Fruit fly (Drosophila melanogaster): ENCODE results near the gene CG17376.

CG17376 gene

DNA sequence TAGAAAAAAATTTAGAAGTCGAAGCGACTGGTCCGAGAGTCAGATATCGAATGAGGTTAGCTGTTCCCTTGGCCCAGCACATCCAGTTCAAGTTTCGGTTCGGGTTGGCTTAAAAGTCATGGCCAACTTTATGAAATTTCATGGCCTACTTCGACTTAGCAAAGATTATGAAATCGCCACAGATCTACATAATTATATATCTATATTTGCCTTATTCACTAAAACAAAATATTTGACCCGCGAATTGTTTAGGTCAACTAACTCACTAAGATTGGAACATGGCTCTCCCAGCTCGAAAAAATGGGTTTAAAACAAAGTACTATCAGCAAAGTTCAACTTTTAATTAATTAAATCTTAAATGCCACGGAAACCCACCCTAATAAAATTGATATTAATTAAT is at the start of gene CG17376:
Gene CG17376, minus strand, starts transcription at position 101 of the 400 bp plus-strand sequence.
- no peak for TF ChIP-seq noc (tag; optimal IDR thresholded peaks at IDR 0.05)

DNA sequence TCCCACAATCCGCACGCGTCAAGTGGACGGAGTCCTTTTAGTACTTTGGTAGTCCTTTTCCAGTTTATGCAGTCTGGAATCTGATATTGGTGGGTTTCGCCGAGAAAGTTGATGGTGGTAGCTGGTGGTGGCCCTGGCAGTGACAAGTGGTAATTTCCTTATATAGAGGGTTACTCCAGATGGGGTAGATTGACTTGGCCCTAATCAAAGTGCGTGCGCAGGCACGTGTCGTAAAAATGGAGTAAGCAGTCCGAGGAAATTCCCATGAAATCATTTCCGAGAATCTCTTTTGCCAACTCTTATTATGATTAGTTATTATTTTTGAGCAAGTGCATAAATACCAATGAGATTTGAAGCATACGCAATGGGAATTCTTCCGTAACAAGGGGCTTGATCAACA is 42.7 kb upstream of the CG17376 start:
- no peak for TF ChIP-seq noc (tag; optimal IDR thresholded peaks at IDR 0.05)

DNA sequence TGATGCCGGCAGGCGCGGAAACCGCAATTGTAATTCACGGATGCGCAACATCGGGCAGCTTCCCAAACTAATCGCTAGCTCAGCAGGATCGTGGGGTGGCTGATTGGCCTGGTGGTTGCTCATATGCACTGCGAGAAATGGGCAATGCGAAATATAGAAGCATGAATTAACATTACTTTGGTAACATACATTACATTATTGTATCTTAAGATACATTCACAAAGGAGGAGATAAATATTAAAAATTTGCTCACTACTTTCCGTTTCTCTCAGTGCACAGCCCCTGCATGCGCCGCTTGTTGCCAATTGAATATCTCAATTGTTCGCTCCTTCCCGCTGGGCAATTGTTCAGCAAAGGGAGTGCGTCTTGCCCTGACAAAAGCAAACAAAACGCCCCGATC is 40.7 kb upstream of the CG17376 start:
- no peak for TF ChIP-seq noc (tag; optimal IDR thresholded peaks at IDR 0.05)

DNA sequence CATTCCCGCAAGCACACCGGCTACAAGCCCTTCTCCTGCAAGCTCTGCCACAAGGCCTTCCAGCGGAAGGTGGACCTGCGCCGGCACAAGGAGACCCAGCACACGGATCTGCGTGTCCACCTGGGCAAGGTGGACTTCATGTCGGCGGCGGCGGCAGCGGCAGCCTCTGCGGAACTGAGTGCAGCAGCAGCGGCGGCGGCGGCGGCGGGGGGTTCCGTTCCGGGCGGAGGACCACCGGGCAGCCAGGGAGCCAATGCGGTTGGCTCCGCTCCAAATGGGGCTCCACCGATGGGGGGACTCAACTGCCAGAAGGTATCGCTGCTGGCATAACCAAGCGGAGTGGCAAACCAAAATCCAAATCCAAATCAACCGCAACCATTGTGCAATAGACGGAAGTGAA is 37.1 kb upstream of the CG17376 start:
- TF ChIP-seq noc (tag; optimal IDR thresholded peaks at IDR 0.05) = no peak

DNA sequence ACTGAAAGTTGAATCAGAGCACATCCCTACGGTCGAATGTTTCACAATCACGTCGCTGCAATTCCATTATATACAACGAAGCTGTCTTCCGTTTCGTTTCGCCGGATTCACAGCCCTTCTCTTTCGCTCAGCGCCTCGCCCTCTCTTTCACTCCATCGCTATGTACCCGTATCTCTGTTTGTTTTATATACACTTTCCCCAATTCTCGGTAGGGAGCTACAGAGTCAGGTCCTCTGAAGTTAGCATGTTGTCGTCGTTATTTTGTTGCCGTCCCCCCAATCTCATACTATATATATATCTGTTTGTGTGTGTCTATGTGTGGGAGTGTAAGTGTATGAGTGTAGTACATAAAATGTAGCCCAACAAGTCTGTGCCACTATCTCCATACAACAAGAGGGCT is 35.4 kb upstream of the CG17376 start:
- TF ChIP-seq noc (tag; optimal IDR thresholded peaks at IDR 0.05) = no peak

DNA sequence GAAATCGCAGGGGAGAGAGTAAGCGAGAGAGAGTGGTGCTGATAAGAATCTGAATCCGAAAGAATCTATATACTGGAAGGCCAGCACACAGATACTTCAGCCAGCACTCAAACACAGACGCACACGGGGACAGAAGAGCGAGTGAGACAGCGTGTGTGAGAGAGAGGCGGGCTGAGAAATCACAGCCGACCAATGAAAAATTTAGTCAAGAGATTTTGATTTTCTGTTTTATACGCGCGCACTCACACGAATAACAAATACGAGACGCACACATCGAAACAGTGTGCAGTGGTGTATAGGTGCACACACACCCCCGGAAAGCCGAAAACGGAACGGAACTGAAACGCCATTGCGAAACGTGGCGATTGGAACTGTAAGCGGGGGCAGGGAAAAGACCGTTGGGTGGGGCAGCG is 33.0 kb upstream of the CG17376 start:
- no peak for TF ChIP-seq noc (tag; optimal IDR thresholded peaks at IDR 0.05)

DNA sequence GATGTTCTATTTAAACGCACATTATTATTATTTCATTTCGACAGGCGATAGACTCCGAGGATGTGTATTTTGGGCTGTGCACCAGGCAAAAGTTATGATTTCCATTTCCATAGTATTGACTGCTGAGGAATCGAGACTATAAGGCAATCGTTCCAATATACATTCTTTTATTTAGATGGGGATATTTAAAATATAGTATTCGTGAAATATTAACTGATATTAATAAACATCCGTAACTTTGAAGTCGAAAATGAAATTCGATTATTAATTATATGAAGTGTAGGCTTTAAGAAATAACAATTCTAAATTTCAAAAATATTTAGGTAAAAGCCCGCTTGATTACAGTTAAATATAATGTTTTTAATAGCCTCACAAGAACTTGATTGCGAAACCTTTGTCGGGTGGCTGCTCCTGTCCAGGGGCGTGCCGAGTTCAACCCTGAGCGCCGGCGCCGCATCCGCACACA is 29.6 kb upstream of the CG17376 start:
- no peak for TF ChIP-seq noc (tag; optimal IDR thresholded peaks at IDR 0.05)

DNA sequence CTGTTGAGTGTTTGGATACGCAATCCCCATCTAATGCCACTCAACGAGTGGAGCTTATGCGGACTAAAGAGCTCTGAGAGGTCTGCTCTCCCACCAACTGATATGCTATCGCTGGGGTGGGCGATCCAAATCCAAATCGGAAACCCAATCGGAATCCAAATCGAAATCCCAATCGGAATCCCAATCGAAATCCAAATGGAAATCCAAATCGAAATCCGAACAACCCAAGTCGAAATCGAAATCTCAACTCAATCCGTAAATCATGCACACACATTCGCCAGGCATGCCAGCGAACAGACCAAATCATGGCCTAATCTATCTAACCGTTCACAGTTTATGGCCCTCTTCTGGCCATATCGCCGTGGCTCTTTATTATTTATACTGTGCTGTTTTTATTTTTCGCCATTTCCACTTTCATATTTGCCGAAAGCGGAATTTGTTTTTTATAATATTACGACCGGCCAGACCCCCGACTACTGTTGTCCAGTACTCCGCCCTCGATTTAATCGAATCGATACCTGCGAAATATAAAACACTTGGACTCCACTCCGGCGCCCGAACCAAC is 26.9 kb upstream of the CG17376 start:
- peak; percentile 73 for TF ChIP-seq noc (tag; optimal IDR thresholded peaks at IDR 0.05)

DNA sequence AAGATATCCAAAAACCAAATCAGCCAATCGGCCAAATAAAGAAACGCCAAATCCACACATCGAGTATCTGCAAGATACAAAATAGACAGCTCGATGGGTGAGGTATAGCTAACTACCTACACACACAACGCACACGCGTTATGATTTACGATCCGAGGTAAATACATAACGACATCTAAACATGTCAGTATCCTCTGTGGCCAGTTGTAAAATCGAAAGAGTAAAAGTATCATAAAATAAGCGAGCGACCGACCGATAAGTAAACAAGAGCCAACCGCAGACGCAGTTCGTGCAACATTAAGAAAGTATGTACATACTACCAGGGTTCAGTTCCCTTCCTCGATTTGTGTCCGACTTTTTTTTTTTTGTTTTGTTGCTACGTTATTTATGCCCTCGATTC is 25.6 kb upstream of the CG17376 start:
- TF ChIP-seq noc (tag; optimal IDR thresholded peaks at IDR 0.05) = no peak

DNA sequence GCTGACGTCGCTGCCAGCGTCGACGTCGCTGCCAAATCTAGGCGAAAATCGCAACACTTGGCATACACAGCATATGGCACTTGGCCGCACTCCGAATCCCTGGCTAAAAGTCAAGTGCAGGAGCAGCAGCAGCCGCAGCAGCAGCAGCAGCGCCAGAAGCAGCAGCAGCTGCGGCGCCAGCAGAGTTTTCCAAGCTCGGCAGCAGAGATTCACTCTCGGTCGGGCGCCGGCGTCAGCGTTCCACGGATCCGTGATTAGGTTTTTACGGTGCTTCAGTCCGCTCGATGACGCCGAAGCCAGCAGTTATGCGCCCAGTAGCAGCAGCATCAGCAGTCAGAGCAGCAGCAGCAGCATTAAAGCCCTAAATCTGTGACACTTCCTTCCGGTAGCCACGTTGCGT is 21.4 kb upstream of the CG17376 start:
- no peak for TF ChIP-seq noc (tag; optimal IDR thresholded peaks at IDR 0.05)

DNA sequence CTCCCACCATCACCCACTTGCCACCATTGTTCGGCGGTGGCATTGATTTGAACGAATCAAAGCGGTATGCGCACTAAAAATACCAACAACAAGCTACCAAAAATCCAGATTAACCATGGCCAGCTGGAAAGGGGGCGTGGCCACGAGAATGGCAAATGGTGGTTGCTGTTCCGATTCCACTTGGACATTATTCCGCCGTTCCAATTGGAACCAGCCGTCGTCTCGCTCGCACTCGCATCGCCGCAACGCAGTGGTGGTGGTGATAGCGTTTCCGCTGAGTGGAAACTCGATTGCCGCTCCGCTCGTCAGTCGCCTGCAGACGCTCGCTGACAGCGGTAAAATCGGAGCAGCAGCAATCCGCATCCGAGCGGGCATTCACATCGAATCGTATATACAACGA is 20.9 kb upstream of the CG17376 start, which contains the start of gene sens-2:
Gene sens-2, plus strand, starts transcription at position 304 of the 400 bp plus-strand sequence.
- no peak for TF ChIP-seq noc (tag; optimal IDR thresholded peaks at IDR 0.05)

DNA sequence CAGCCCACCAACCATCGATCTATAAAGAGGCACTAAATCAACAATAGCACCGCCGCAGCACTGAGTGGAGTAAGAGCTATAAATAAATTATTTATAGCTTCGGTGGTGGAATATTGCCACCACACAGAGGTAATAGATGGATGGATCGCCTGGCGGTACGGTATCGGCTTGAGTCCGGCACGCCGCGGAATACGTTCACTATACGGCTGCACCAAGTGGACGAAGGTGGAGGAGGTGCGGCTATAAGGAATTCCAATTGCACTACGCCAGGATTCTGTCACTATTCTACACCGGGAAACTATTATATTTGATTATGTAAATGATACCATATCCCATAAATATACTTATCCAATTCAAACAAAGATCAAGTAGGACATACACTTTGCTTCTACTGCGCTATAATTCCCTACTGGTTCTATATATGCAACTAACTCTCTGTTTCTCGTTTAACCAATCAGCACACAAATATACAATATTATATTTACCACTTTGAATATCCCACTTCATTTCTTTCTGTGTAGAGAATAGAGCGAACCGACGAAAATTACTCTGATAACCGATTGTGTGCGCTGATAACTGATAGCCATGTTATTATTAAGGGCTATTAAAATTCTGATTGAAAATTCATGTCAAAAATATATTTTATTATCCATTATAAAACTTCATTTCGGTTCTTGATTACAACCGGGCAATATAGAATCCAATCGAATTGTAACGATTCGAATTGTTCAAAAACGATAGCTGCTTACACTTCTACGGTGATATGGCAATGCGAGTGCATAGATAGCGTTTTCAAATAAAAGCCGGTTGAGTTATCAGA is 18.7 kb upstream of the CG17376 start:
- TF ChIP-seq noc (tag; optimal IDR thresholded peaks at IDR 0.05) = peak; percentile 15

DNA sequence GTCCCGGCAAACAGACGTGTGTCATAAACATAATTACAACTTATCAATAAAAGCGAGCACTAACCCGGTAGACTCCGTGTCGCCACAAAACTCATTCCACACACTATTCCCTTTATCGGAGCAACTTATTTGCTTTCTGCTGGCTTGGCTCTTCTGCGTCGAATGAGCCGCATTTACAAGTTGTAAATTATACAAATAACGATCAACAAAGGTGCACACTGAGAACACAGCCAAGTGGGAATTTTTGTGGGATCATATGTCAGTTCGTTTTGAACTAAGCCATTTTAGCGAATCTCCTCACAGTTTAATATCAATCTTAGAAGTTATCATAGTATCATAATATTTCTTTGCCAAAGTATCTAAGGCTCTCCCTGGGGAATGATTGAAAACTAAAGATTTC is 17.7 kb upstream of the CG17376 start:
- no peak for TF ChIP-seq noc (tag; optimal IDR thresholded peaks at IDR 0.05)

DNA sequence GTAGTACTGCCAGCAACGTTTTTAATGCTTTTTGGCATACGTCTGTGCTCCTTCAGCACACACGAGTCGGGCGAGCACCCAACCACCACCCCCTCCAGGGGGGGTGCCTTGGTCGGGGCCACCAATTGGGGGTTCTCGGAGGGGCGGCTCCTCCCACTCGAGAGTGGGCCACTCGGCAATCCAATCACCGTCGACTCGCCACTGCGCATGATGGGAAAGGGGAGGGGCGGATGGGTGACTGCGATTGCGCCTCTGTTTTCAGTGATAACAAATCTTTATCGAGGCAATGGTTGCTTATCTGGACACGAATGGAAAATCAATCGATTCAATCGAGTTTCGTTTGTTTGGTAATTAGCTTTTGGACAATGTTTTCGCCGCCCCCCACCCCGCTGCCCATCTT is 16.8 kb upstream of the CG17376 start:
- no peak for TF ChIP-seq noc (tag; optimal IDR thresholded peaks at IDR 0.05)

DNA sequence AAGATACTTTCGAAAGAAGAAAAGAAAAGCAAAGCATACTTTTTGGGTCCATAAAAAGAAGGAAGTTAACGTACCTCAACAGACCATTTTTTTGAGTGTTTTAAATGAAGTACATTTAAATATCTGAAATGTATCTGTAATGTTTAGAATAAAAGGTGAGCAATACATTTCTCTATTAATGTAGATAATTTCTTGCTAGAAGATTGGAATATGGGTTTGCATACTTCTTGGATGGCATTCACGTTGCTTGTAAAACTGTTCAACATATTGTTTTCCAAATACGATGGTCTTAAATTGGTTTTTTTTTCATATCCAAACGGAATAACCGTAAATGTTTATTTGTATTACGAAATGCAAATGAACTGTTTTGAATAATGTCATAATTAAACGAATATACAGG is 5.1 kb upstream of the CG17376 start, which contains the start of gene CG17375:
Gene CG17375, minus strand, starts transcription at position 10 of the 400 bp plus-strand sequence.
- no peak for TF ChIP-seq noc (tag; optimal IDR thresholded peaks at IDR 0.05)

DNA sequence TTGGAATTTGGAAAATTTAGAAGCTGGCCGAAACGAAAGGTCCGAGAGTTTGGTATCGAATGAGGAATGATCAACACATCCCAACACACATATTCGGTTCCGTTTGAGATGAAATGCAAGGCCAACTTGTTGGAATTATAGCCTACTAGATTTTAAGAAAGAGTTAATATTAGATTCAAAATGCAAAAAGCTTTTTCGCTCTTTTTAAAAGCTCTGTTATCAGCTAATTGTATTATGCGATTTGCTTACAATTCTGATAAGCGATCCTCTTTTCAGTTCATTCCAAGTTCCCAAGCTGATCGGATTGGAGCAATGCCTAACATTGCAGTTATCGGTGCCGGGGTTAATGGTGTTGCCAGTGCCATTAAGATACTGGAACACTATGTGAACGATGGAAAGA is 2.0 kb upstream of the CG17376 start, which contains the start of the genes CG17377 and Daao2:
Gene CG17377, minus strand, starts transcription at position 101 of the 400 bp plus-strand sequence.
Gene Daao2, plus strand, starts transcription at position 272 of the 400 bp plus-strand sequence.
- TF ChIP-seq noc (tag; optimal IDR thresholded peaks at IDR 0.05) = no peak

DNA sequence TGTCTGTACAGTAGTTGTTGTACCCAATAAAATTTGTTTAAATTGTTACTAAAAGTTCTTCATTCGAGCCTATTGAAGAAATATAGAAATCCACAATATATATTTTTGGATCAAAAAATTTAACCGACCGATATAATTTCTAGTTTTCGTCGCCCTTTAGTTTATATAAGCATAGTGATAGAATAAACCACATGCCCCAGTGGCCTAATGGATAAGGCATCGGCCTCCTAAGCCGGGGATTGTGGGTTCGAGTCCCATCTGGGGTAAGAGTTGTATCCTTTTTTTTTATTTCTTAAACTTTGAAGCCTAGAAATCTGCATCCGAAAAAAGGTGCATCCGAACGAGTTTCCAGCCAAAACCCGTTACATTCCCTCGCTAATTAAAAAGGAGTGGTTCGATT is 1.1 kb downstream of the CG17376 start:
- no peak for TF ChIP-seq noc (tag; optimal IDR thresholded peaks at IDR 0.05)
